Fruit fly (Drosophila melanogaster) whole organism, embryonic: Measurements from ENCODE around the gene yellow-b.
A peak's percentile ranks its signal among the peaks of the same experiment; 100 is the strongest.

ENCODE experiments used
- Bgb ChIP-seq: fragments of 200-800 bp; sonication (Bioruptor generic); IDR thresholded peaks from 2 replicates; pipeline ENCODE4 v1.3.6; 2022; ENCODE audit warnings: missing biosample characterization, missing genetic modification characterization; ENCODE audit not compliant: partially characterized antibody
- CG10274 ChIP-seq: fragments of 200-800 bp; sonication (Bioruptor generic); optimal IDR thresholded peaks from 3 replicates; lab custom pipeline; 2017; ENCODE audit warnings: missing biosample characterization, mild to moderate bottlenecking, missing genetic modification characterization
- CG10654 ChIP-seq: fragments of 200-800 bp; sonication (Bioruptor generic); optimal IDR thresholded peaks from 2 replicates; lab custom pipeline; 2016; ENCODE audit warnings: missing biosample characterization, missing genetic modification characterization
- CG11085 ChIP-seq: fragments of 200-800 bp; sonication (Bioruptor generic); IDR thresholded peaks from 2 replicates; pipeline ENCODE4 v1.3.6; 2022; ENCODE audit warnings: missing biosample characterization, missing genetic modification characterization
- CG11456 ChIP-seq: fragments of 200-800 bp; sonication (Bioruptor generic); IDR thresholded peaks from 3 replicates; pipeline ENCODE4 v1.3.6; 2022; ENCODE audit warnings: missing biosample characterization, missing genetic modification characterization
- CG11696 ChIP-seq: fragments of 200-800 bp; sonication (Bioruptor generic); IDR thresholded peaks from 2 replicates; pipeline ENCODE4 v1.3.6; 2022; ENCODE audit warnings: missing biosample characterization, missing genetic modification characterization
- CG13296 ChIP-seq: fragments of 200-800 bp; sonication (Bioruptor generic); optimal IDR thresholded peaks from 3 replicates; lab custom pipeline; 2018; ENCODE audit warnings: missing biosample characterization, mild to moderate bottlenecking, missing genetic modification characterization
- CG14860 ChIP-seq: fragments of 200-800 bp; sonication (Bioruptor generic); IDR thresholded peaks from 3 replicates; pipeline ENCODE4 v1.3.6; 2022; ENCODE audit warnings: missing biosample characterization, missing genetic modification characterization; ENCODE audit not compliant: partially characterized antibody
- CG1529 ChIP-seq: fragments of 200-800 bp; sonication (Bioruptor generic); optimal IDR thresholded peaks from 3 replicates; lab custom pipeline; 2018; ENCODE audit warnings: missing biosample characterization, missing genetic modification characterization
- CG1602 ChIP-seq: fragments of 200-800 bp; sonication (Bioruptor generic); optimal IDR thresholded peaks from 3 replicates; lab custom pipeline; 2016; ENCODE audit warnings: missing biosample characterization, missing genetic modification characterization
- CG17361 ChIP-seq: fragments of 200-800 bp; sonication (Bioruptor generic); IDR thresholded peaks from 3 replicates; pipeline ENCODE4 v1.3.6; 2022; ENCODE audit warnings: missing biosample characterization, missing genetic modification characterization
- CG33557 ChIP-seq: fragments of 200-800 bp; sonication (Bioruptor generic); optimal IDR thresholded peaks from 2 replicates; lab custom pipeline; 2019; ENCODE audit warnings: missing biosample characterization, mild to moderate bottlenecking, missing genetic modification characterization, moderate library complexity
- CG34376 ChIP-seq: fragments of 200-800 bp; sonication (Bioruptor generic); optimal IDR thresholded peaks from 2 replicates; lab custom pipeline; 2018; ENCODE audit warnings: missing biosample characterization, mild to moderate bottlenecking, missing genetic modification characterization
- CG3995 ChIP-seq: fragments of 200-800 bp; sonication (Bioruptor generic); optimal IDR thresholded peaks from 3 replicates; lab custom pipeline; 2016; ENCODE audit warnings: missing biosample characterization, missing genetic modification characterization
- CG4404 ChIP-seq: fragments of 200-800 bp; sonication (Bioruptor generic); IDR thresholded peaks from 2 replicates; pipeline ENCODE4 v1.3.6; 2022; ENCODE audit warnings: missing biosample characterization, missing genetic modification characterization
- CG6765 ChIP-seq: fragments of 200-800 bp; sonication (Bioruptor generic); optimal IDR thresholded peaks from 3 replicates; lab custom pipeline; 2017; ENCODE audit warnings: missing biosample characterization, mild to moderate bottlenecking, missing genetic modification characterization
- CG7963 ChIP-seq: fragments of 200-800 bp; sonication (Bioruptor generic); IDR thresholded peaks from 3 replicates; pipeline ENCODE4 v1.3.6; 2022; ENCODE audit warnings: missing biosample characterization, missing genetic modification characterization; ENCODE audit not compliant: partially characterized antibody
- CG8359 ChIP-seq: fragments of 200-800 bp; sonication (Bioruptor generic); optimal IDR thresholded peaks from 2 replicates; lab custom pipeline; 2017; ENCODE audit warnings: missing biosample characterization, mild to moderate bottlenecking, missing genetic modification characterization, borderline replicate concordance
- CG8765 ChIP-seq: fragments of 200-800 bp; sonication (Bioruptor generic); IDR thresholded peaks from 2 replicates; pipeline ENCODE4 v1.3.6; 2022; ENCODE audit warnings: missing biosample characterization, missing genetic modification characterization
- Drgx ChIP-seq: fragments of 200-800 bp; sonication (Bioruptor generic); IDR thresholded peaks from 2 replicates; pipeline ENCODE4 v1.3.6; 2022; ENCODE audit warnings: missing biosample characterization, missing genetic modification characterization
- H2.0 ChIP-seq: fragments of 200-800 bp; sonication (Bioruptor generic); IDR thresholded peaks from 2 replicates; pipeline ENCODE4 v1.3.6; 2022; ENCODE audit warnings: missing biosample characterization, missing genetic modification characterization
- HLH4C ChIP-seq: fragments of 200-800 bp; sonication (Bioruptor generic); IDR thresholded peaks from 3 replicates; pipeline ENCODE4 v1.3.6; 2022; ENCODE audit warnings: missing biosample characterization, missing genetic modification characterization; ENCODE audit not compliant: partially characterized antibody
- Hand ChIP-seq: fragments of 200-800 bp; sonication (Bioruptor generic); optimal IDR thresholded peaks from 2 replicates; lab custom pipeline; 2017; ENCODE audit warnings: mild to moderate bottlenecking, missing biosample characterization, missing genetic modification reagents, missing genetic modification characterization
- MESR4 ChIP-seq: fragments of 200-800 bp; sonication (Bioruptor generic); optimal IDR thresholded peaks from 2 replicates; lab custom pipeline; 2018; ENCODE audit warnings: missing biosample characterization, mild to moderate bottlenecking, missing genetic modification characterization, moderate library complexity
- Med ChIP-seq: fragments of 200-800 bp; sonication (Bioruptor generic); peaks from one replicate; lab custom pipeline; 2016; ENCODE audit warnings: missing biosample characterization, missing genetic modification characterization, mild to moderate bottlenecking, inconsistent platforms, moderate library complexity
- NFAT ChIP-seq: fragments of 200-800 bp; sonication (Bioruptor generic); IDR thresholded peaks from 2 replicates; pipeline ENCODE4 v1.3.6; 2022; ENCODE audit warnings: missing biosample characterization, missing genetic modification characterization
- Rx ChIP-seq: fragments of 200-800 bp; sonication (Bioruptor generic); IDR thresholded peaks from 2 replicates; pipeline ENCODE4 v1.3.6; 2022; ENCODE audit warnings: missing biosample characterization, missing genetic modification characterization
- Scr ChIP-seq: fragments of 200-800 bp; sonication (Bioruptor generic); IDR thresholded peaks from 2 replicates; pipeline ENCODE4 v1.3.6; 2022; ENCODE audit warnings: missing biosample characterization, missing genetic modification characterization; ENCODE audit not compliant: partially characterized antibody
- Ssrp ChIP-seq: fragments of 200-800 bp; sonication (Bioruptor generic); optimal IDR thresholded peaks from 2 replicates; lab custom pipeline; 2018; ENCODE audit warnings: missing biosample characterization, mild to moderate bottlenecking, missing genetic modification characterization, moderate library complexity
- ato ChIP-seq: fragments of 200-800 bp; sonication (Bioruptor generic); IDR thresholded peaks from 2 replicates; pipeline ENCODE4 v1.3.6; 2022; ENCODE audit warnings: missing biosample characterization, missing genetic modification characterization; ENCODE audit not compliant: partially characterized antibody
- chinmo ChIP-seq: fragments of 200-800 bp; sonication (Bioruptor generic); IDR thresholded peaks from 4 replicates; pipeline ENCODE4 v1.3.6; 2022; ENCODE audit warnings: missing biosample characterization, missing genetic modification characterization; ENCODE audit not compliant: partially characterized antibody
- chn ChIP-seq: fragments of 200-800 bp; sonication (Bioruptor generic); optimal IDR thresholded peaks from 2 replicates; lab custom pipeline; 2016; ENCODE audit warnings: missing biosample characterization, missing genetic modification characterization
- cwo ChIP-seq: fragments of 200-800 bp; sonication (Bioruptor generic); optimal IDR thresholded peaks from 3 replicates; lab custom pipeline; 2017; ENCODE audit warnings: missing biosample characterization, missing genetic modification characterization, mild to moderate bottlenecking, moderate library complexity, missing genetic modification reagents
- exex ChIP-seq: fragments of 200-800 bp; sonication (Bioruptor generic); optimal IDR thresholded peaks from 4 replicates; lab custom pipeline; 2018; ENCODE audit warnings: missing biosample characterization, mild to moderate bottlenecking, missing genetic modification characterization, moderate library complexity
- gce ChIP-seq: fragments of 200-800 bp; sonication (Bioruptor generic); IDR thresholded peaks from 3 replicates; pipeline ENCODE4 v1.3.6; 2022; ENCODE audit warnings: missing biosample characterization, missing genetic modification characterization
- ham ChIP-seq: fragments of 200-800 bp; sonication (Bioruptor generic); IDR thresholded peaks from 2 replicates; pipeline ENCODE4 v1.3.6; 2022; ENCODE audit warnings: missing biosample characterization, missing genetic modification characterization
- hkb ChIP-seq, 2 experiments: fragments of 200-800 bp in 1 of 2; fragments of >200 bp in 1 of 2; sonication (Bioruptor generic) in 1 of 2; IDR thresholded peaks in 1 of 2; optimal IDR thresholded peaks in 1 of 2; 2 replicates each; pipeline versions ENCODE4 v1.3.6 to Lab custom; 2017 to 2022; ENCODE audit warnings: missing biosample characterization in 1 of 2, missing genetic modification characterization in 1 of 2
- jing ChIP-seq: fragments of 200-800 bp; sonication (Bioruptor generic); optimal IDR thresholded peaks from 2 replicates; lab custom pipeline; 2018; ENCODE audit warnings: missing biosample characterization, mild to moderate bottlenecking, missing genetic modification characterization
- lab ChIP-seq: fragments of 200-800 bp; sonication (Bioruptor generic); optimal IDR thresholded peaks from 3 replicates; lab custom pipeline; 2017; ENCODE audit warnings: missing biosample characterization, missing genetic modification characterization, mild to moderate bottlenecking, moderate library complexity, missing genetic modification reagents
- nerfin-2 ChIP-seq: fragments of 200-800 bp; sonication (Bioruptor generic); IDR thresholded peaks from 2 replicates; pipeline ENCODE4 v1.3.6; 2022; ENCODE audit warnings: missing biosample characterization, missing genetic modification characterization; ENCODE audit not compliant: partially characterized antibody
- odd ChIP-seq: fragments of 200-800 bp; sonication (Bioruptor generic); optimal IDR thresholded peaks from 2 replicates; lab custom pipeline; 2017; ENCODE audit warnings: missing biosample characterization, mild to moderate bottlenecking, missing genetic modification characterization
- pita ChIP-seq: fragments of 200-800 bp; sonication (Bioruptor generic); optimal IDR thresholded peaks from 2 replicates; lab custom pipeline; 2017; ENCODE audit warnings: missing biosample characterization, mild to moderate bottlenecking, missing genetic modification characterization
- row ChIP-seq: fragments of 200-800 bp; sonication (Bioruptor generic); IDR thresholded peaks from 3 replicates; pipeline ENCODE4 v1.3.6; 2022; ENCODE audit warnings: missing biosample characterization, missing genetic modification characterization
- run ChIP-seq: fragments of 200-800 bp; sonication (Bioruptor generic); optimal IDR thresholded peaks from 3 replicates; lab custom pipeline; 2018; ENCODE audit warnings: missing biosample characterization, mild to moderate bottlenecking, missing genetic modification characterization
- sens ChIP-seq: fragments of 200-800 bp; sonication (Bioruptor generic); peaks from one replicate; lab custom pipeline; 2016; ENCODE audit warnings: missing biosample characterization, missing genetic modification characterization
- tio ChIP-seq: fragments of 200-800 bp; sonication (Bioruptor generic); optimal IDR thresholded peaks from 2 replicates; lab custom pipeline; 2017; ENCODE audit warnings: missing biosample characterization, missing genetic modification characterization, inconsistent platforms
- trem ChIP-seq: fragments of 200-800 bp; optimal IDR thresholded peaks from 3 replicates; lab custom pipeline; 2019; ENCODE audit warnings: missing biosample characterization, mild to moderate bottlenecking, missing genetic modification characterization, moderate library complexity
- unpg ChIP-seq: fragments of 200-800 bp; sonication (Bioruptor generic); optimal IDR thresholded peaks from 3 replicates; lab custom pipeline; 2018; ENCODE audit warnings: missing biosample characterization, mild to moderate bottlenecking, missing genetic modification characterization, moderate library complexity

yellow-b gene

dm6 chr2L:16722596-16722995, 31.5 kb upstream of the yellow-b start (continued):
- TF ChIP-seq Scr (GFP tag; lab: Robert Waterston, UW) (peak; percentile 40; the same call in 1 of the 2 replicates), HLH4C (GFP tag; lab: Robert Waterston, UW) (peak; percentile 75), Med (GFP tag; lab: Kevin White, UChicago) (peak; percentile 26), CG33557 (GFP tag; lab: Kevin White, UChicago) (no peak), gce (no peak), CG1602 (GFP tag; lab: Kevin White, UChicago) (no peak), chn (GFP tag; lab: Kevin White, UChicago) (no peak), cwo (no peak), ato (GFP tag; lab: Robert Waterston, UW) (0 out of 2 replicates have a peak, but pooled peaks have one; percentile 40), CG10274 (GFP tag; lab: Kevin White, UChicago) (no peak), trem (tag; lab: Kevin White, UChicago) (no peak), Bgb (peak; percentile 63; the same call in 1 of the 2 replicates), CG11696 (no peak), CG14860 (no peak), CG7963 (GFP tag; lab: Robert Waterston, UW) (peak; percentile 45; the same call in 2 of the 3 replicates), nerfin-2 (GFP tag; lab: Robert Waterston, UW) (peak; percentile 51), CG8359 (GFP tag; lab: Kevin White, UChicago) (no peak), CG4404 (GFP tag; lab: Robert Waterston, UW) (no peak)

- no peak for TF ChIP-seq ham (GFP tag; lab: Robert Waterston, UW)
- TF ChIP-seq CG10654 (GFP tag; lab: Kevin White, UChicago), result no peak
- no peak for TF ChIP-seq Hand (GFP tag; lab: Kevin White, UChicago)
- TF ChIP-seq row, result peak; percentile 42; the same call in 1 of the 3 replicates
- no peak for TF ChIP-seq Ssrp (tag; lab: Kevin White, UChicago)
- TF ChIP-seq MESR4 (GFP tag; lab: Kevin White, UChicago), result peak; percentile 100
- no peak for TF ChIP-seq jing (GFP tag; lab: Kevin White, UChicago)
- no peak for TF ChIP-seq run (tag; lab: Kevin White, UChicago)
- no peak for TF ChIP-seq lab (GFP tag; lab: Kevin White, UChicago)
- no peak for TF ChIP-seq tio
- peak; percentile 55 for TF ChIP-seq CG3995 (GFP tag; lab: Kevin White, UChicago)
- TF ChIP-seq hkb (optimal IDR thresholded peaks at IDR 0.05; lab: Kevin White, UChicago), result no peak
- 0 out of 2 replicates have a peak, but pooled peaks have one; percentile 33 for TF ChIP-seq hkb (GFP tag; IDR thresholded peaks at IDR 0.05; lab: Robert Waterston, UW)
- peak; percentile 57; the same call in 1 of the 3 replicates for TF ChIP-seq CG11456 (GFP tag; lab: Robert Waterston, UW)
- peak; percentile 38; the same call in 1 of the 2 replicates for TF ChIP-seq Drgx (GFP tag; lab: Robert Waterston, UW)
- TF ChIP-seq unpg, result peak; percentile 5
- peak; percentile 62 for TF ChIP-seq CG6765
- TF ChIP-seq NFAT (GFP tag; lab: Robert Waterston, UW), result peak; percentile 49; the same call in 1 of the 2 replicates
- TF ChIP-seq chinmo (GFP tag; lab: Robert Waterston, UW), result peak; percentile 80; the same call in 3 of the 4 replicates
- TF ChIP-seq pita (GFP tag; lab: Kevin White, UChicago), result no peak
- no peak for TF ChIP-seq exex (tag; lab: Kevin White, UChicago)
- TF ChIP-seq CG13296 (GFP tag; lab: Kevin White, UChicago), result peak; percentile 23
- peak; percentile 83 for TF ChIP-seq Bgb
- TF ChIP-seq Rx (GFP tag; lab: Robert Waterston, UW), result no peak
- TF ChIP-seq CG1529 (GFP tag; lab: Kevin White, UChicago), result no peak
- no peak for TF ChIP-seq H2.0 (GFP tag; lab: Robert Waterston, UW)
- no peak for TF ChIP-seq CG11085
- TF ChIP-seq CG34376 (GFP tag; lab: Kevin White, UChicago), result peak; percentile 54
- TF ChIP-seq CG17361 (GFP tag; lab: Robert Waterston, UW), result 0 out of 3 replicates have a peak, but pooled peaks have one; percentile 25
- no peak for TF ChIP-seq odd (GFP tag; lab: Kevin White, UChicago)
- no peak for TF ChIP-seq CG8765 (GFP tag; lab: Robert Waterston, UW)
- peak; percentile 74 for TF ChIP-seq sens
- no peak for TF ChIP-seq chn (GFP tag; lab: Kevin White, UChicago)
Measured at dm6 chr2L:16727578-16728023, 26.5 kb upstream of the yellow-b start, which contains the start of gene VhaSFD. VhaSFD (minus strand) TSS chr2L:16727826.
